Worm (Caenorhabditis elegans) whole organism, early embryonic: Measurements from ENCODE around the gene srsx-34.

Source experiments
- B0310.2 ChIP-seq: sonication (generic microtip); optimal IDR thresholded peaks from 2 replicates; lab custom pipeline; 2016; ENCODE audit warnings: mild to moderate bottlenecking, missing genetic modification characterization, missing compliant biosample characterization
- F13C5.2 ChIP-seq: sonication (generic microtip); optimal IDR thresholded peaks from 2 replicates; lab custom pipeline; 2017; ENCODE audit warnings: mild to moderate bottlenecking, missing genetic modification characterization, inconsistent platforms, missing compliant biosample characterization
- ama-1 ChIP-seq: fragments of 150-350 bp; optimal IDR thresholded peaks from 2 replicates; lab custom pipeline; 2014
- ceh-13 ChIP-seq: fragments of 200-800 bp; sonication (Bioruptor generic); optimal IDR thresholded peaks from 2 replicates; lab custom pipeline; 2018; ENCODE audit warnings: mild to moderate bottlenecking, missing genetic modification characterization, missing compliant biosample characterization
- ets-7 ChIP-seq: sonication (generic microtip); optimal IDR thresholded peaks from 2 replicates; lab custom pipeline; 2016; ENCODE audit warnings: missing genotype, missing genetic modification characterization, missing compliant biosample characterization
- flt-1 ChIP-seq: fragments of 200-800 bp; sonication (Bioruptor generic); IDR thresholded peaks from 2 replicates; pipeline ENCODE4 v1.3.6; 2022; ENCODE audit warnings: missing genetic modification characterization, missing compliant biosample characterization
- hmbx-1 ChIP-seq: sonication (generic microtip); optimal IDR thresholded peaks from 2 replicates; lab custom pipeline; 2016; ENCODE audit warnings: mild to moderate bottlenecking, missing genetic modification characterization, missing compliant biosample characterization
- sea-1 ChIP-seq: fragments of 200-800 bp; sonication (Bioruptor generic); conservative IDR thresholded peaks from 2 replicates; pipeline ENCODE4 v1.3.6; 2022; ENCODE audit warnings: missing genetic modification characterization, missing compliant biosample characterization
- tbx-11 ChIP-seq: fragments of 200-800 bp; sonication (Bioruptor generic); IDR thresholded peaks from 2 replicates; pipeline ENCODE4 v1.3.6; 2022; ENCODE audit warnings: missing genetic modification characterization, missing compliant biosample characterization
- tbx-37 ChIP-seq: fragments of 200-800 bp; sonication (Bioruptor generic); conservative IDR thresholded peaks from 2 replicates; pipeline ENCODE4 v1.3.6; 2022; ENCODE audit warnings: missing genetic modification reagents, missing genetic modification characterization, missing compliant biosample characterization

ce11 chrV:8994272-8994671, 41.5 kb upstream of the srsx-34 start:
- TF ChIP-seq hmbx-1 (tag; lab: Kevin White, UChicago) (no peak), F13C5.2 (no peak), ets-7 (tag; lab: Kevin White, UChicago) (no peak), tbx-37 (GFP tag; lab: Robert Waterston, UW) (no peak), ama-1 (no peak), B0310.2 (no peak), ceh-13 (GFP tag; lab: Kevin White, UChicago) (no peak), sea-1 (no peak), tbx-11 (GFP tag; lab: Robert Waterston, UW) (no peak), flt-1 (GFP tag; lab: Robert Waterston, UW) (no peak)
